1 fruit fly cellular context compared by ENCODE assay signal in the genomic region with DNA sequence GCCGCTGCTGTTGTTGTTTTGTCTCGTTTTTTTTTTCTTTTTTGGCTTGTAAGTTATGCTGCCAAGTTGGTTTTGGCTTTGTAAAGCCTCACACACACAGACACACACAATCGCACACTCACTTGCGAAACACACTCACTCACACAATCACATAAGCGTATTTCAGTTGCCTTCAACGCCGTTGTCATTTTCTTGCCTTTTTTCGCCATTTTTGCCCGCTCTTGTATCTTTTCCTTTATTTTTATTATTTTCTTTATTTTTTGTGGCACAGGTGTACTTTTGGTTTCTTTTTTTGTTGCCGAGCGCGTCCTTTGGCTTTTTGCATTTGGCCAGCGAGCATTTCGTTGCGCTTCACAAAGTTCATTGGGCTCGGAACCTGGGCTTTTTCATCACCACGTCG.
A peak's percentile ranks its signal among the peaks of the same experiment; 100 is the strongest.
TF ChIP-seq lines count a peak whose summit lies in the region.

No protein-coding gene starts in this region.

TF ChIP-seq in whole organism, prepupa, 60 proteins besides CTCF, POLR2A, EP300 and RAD21 (continued from another document):
- TF ChIP-seq Blimp-1 (GFP tag; optimal IDR thresholded peaks at IDR 0.05; lab: Kevin White, UChicago) (peak; percentile 39), Eip75B (GFP tag; optimal IDR thresholded peaks at IDR 0.05; lab: Kevin White, UChicago) (peak; percentile 7), CG34406 (GFP tag; optimal IDR thresholded peaks at IDR 0.05; lab: Kevin White, UChicago) (peak; percentile 34), net (GFP tag; optimal IDR thresholded peaks at IDR 0.05; lab: Kevin White, UChicago) (peak; percentile 17), CG11902 (GFP tag; optimal IDR thresholded peaks at IDR 0.05; lab: Kevin White, UChicago) (no peak), CG6163 (GFP tag; IDR thresholded peaks at IDR 0.05; lab: Robert Waterston, UW) (peak; percentile 57; the same call in 2 of the 3 replicates), Lpt (GFP tag; optimal IDR thresholded peaks at IDR 0.05; lab: Kevin White, UChicago) (no peak), Ets96B (tag; optimal IDR thresholded peaks at IDR 0.05; lab: Kevin White, UChicago) (peak; percentile 49), Hr38 (GFP tag; optimal IDR thresholded peaks at IDR 0.05; lab: Kevin White, UChicago) (no peak), CG9139 (GFP tag; optimal IDR thresholded peaks at IDR 0.05; lab: Kevin White, UChicago) (peak; percentile 89), Met (GFP tag; optimal IDR thresholded peaks at IDR 0.05; lab: Kevin White, UChicago) (peak; percentile 12), CG8319 (GFP tag; optimal IDR thresholded peaks at IDR 0.05; lab: Kevin White, UChicago) (no peak), CG8632 (GFP tag; optimal IDR thresholded peaks at IDR 0.05; lab: Kevin White, UChicago) (peak; percentile 8), CG16779 (tag; optimal IDR thresholded peaks at IDR 0.05; lab: Kevin White, UChicago) (peak; percentile 56), OdsH (GFP tag; optimal IDR thresholded peaks at IDR 0.05; lab: Kevin White, UChicago) (no peak), CG3032 (tag; optimal IDR thresholded peaks at IDR 0.05; lab: Kevin White, UChicago) (peak; percentile 60), Sox15 (GFP tag; optimal IDR thresholded peaks at IDR 0.05; lab: Kevin White, UChicago) (no peak), CG6808 (GFP tag; optimal IDR thresholded peaks at IDR 0.05; lab: Kevin White, UChicago) (peak; percentile 79), spab (GFP tag; optimal IDR thresholded peaks at IDR 0.05; lab: Kevin White, UChicago) (peak; percentile 72), salr (GFP tag; optimal IDR thresholded peaks at IDR 0.05; lab: Kevin White, UChicago) (peak in 1 of 2 experiments; percentile 19), CG6854 (GFP tag; optimal IDR thresholded peaks at IDR 0.05; lab: Kevin White, UChicago) (peak; percentile 95), Sox102F (GFP tag; optimal IDR thresholded peaks at IDR 0.05; lab: Kevin White, UChicago) (peak; percentile 57)
